Worm (Caenorhabditis elegans): Measurements from ENCODE around the gene F42H10.3.

The F42H10.3 gene

DNA sequence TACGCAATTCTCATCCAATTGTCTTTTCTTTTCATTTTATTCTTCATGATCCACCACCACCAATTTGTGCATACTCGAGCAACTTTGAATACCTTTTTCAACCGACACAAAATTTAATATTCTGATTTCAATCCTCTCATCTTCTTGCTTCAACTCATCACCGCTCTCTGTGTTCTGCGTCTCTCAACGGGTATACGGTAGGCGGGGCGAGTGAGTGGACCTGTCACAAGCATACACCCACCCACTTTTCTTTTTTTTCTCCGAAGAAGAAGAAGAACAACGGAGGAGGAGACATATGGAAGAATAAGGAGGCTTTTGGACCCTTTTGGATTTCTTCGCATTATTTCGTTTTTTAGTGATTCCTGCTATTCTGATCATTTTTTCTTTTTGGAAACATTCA lies 22.5 kb upstream of the F42H10.3 start:
- TF ChIP-seq ceh-31 (tag; optimal IDR thresholded peaks at IDR 0.05) (peak; percentile 40), nfya-1 (tag; optimal IDR thresholded peaks at IDR 0.05) (peak; percentile 95), ceh-24 (tag; optimal IDR thresholded peaks at IDR 0.05) (no peak), unc-55 (GFP tag; optimal IDR thresholded peaks at IDR 0.05) (peak; percentile 8), ets-4 (tag; optimal IDR thresholded peaks at IDR 0.05) (no peak), ceh-9 (tag; optimal IDR thresholded peaks at IDR 0.05) (no peak), pha-4 (tag; optimal IDR thresholded peaks at IDR 0.05) (no peak)

DNA sequence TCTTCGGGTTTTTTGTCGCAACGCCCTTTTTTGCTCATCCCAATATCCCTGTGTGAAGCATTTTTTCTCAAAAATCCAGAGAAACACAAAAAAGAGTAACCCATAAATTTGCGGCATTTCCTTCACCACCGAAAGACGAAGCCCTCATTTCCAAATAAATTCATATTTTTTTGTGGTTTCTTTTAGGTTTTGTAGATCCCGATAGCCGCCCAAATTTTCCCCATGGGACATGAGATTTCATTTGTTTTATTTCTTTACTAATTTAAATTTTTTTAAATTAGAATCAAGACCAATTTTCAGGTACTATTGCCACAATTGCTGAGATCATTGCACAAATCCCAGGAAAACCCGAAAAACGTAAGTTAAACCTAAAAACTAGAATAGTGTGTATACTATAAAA lies 17.2 kb upstream of the F42H10.3 start, which contains the start of gene mig-39:
Gene mig-39, plus strand, starts transcription at position 301 of the 400 bp plus-strand sequence.
- TF ChIP-seq elt-4 (tag; optimal IDR thresholded peaks at IDR 0.05) (no peak), pqm-1 (tag; optimal IDR thresholded peaks at IDR 0.05) (no peak), ets-4 (tag; optimal IDR thresholded peaks at IDR 0.05) (no peak), ceh-31 (tag; optimal IDR thresholded peaks at IDR 0.05) (no peak), pag-3 (tag; optimal IDR thresholded peaks at IDR 0.05; ENCODE audit: borderline replicate concordance) (no peak), T23F11.4 (GFP tag; optimal IDR thresholded peaks at IDR 0.05) (no peak), gmeb-2 (tag; optimal IDR thresholded peaks at IDR 0.05) (no peak), elt-2 (tag; optimal IDR thresholded peaks at IDR 0.05) (no peak), unc-3 (GFP tag; conservative IDR thresholded peaks at IDR 0.05) (no peak), unc-3 (tag; optimal IDR thresholded peaks at IDR 0.05) (no peak), lim-6 (tag; optimal IDR thresholded peaks at IDR 0.05) (no peak), K02D7.2 (tag; optimal IDR thresholded peaks at IDR 0.05) (no peak)

DNA sequence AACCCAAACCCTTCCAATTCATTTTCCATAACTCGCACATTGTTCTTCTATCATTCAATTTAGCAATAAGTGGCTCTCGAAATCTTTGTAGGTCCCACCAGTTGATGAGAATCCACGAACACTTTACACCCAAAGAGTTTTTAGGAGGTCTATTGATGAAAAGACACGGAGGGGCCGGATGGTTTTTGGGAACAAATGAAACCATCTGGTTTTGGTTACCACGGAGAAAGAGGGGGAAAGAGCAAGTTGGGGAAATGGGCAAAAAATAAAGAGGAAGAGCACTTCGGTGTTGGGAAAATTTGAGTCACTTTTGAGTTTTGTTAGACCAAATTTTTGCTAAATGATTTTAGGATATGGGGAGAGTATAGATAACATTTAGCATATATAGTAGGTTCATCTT lies 16.4 kb upstream of the F42H10.3 start:
- TF ChIP-seq elt-2 (tag; optimal IDR thresholded peaks at IDR 0.05) (no peak), ceh-19 (GFP tag; optimal IDR thresholded peaks at IDR 0.05) (no peak), sox-4 (tag; optimal IDR thresholded peaks at IDR 0.05) (no peak), unc-42 (tag; optimal IDR thresholded peaks at IDR 0.05) (no peak), che-1 (tag; optimal IDR thresholded peaks at IDR 0.05) (no peak), hlh-15 (tag; optimal IDR thresholded peaks at IDR 0.05) (no peak), odd-2 (tag; optimal IDR thresholded peaks at IDR 0.05) (no peak), T23F11.4 (GFP tag; optimal IDR thresholded peaks at IDR 0.05) (no peak), fkh-6 (tag; optimal IDR thresholded peaks at IDR 0.05) (no peak), ceh-31 (tag; optimal IDR thresholded peaks at IDR 0.05) (no peak)

DNA sequence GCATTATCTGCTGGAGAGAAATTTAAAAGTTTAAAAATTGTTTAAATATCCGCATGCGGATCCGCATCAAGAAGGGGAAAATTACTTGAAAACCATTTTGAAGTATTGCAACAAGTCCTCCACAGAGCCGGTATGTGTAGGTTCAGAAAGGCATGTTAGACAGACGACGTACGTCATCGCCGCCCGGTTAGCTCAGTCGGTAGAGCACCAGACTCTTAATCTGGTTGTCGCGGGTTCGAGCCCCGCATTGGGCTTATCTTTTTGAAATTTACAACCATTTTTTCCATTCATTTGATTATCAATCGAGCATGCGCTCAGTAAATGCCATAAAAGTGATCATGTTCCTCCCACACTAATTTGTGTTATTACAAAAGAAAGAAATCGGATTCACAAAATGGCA lies 10.7 kb upstream of the F42H10.3 start:
- TF ChIP-seq sdc-2 (tag; optimal IDR thresholded peaks at IDR 0.05) (no peak), ceh-14 (tag; optimal IDR thresholded peaks at IDR 0.05) (no peak), lin-11 (tag; optimal IDR thresholded peaks at IDR 0.05) (no peak), fkh-10 (GFP tag; optimal IDR thresholded peaks at IDR 0.05) (no peak), elt-4 (tag; optimal IDR thresholded peaks at IDR 0.05) (no peak), ttx-3 (tag; optimal IDR thresholded peaks at IDR 0.05) (no peak), syd-9 (tag; optimal IDR thresholded peaks at IDR 0.05) (no peak), unc-86 (tag; optimal IDR thresholded peaks at IDR 0.05) (no peak), pha-2 (tag; optimal IDR thresholded peaks at IDR 0.05) (no peak), unc-55 (GFP tag; optimal IDR thresholded peaks at IDR 0.05) (no peak), nfya-1 (tag; optimal IDR thresholded peaks at IDR 0.05) (no peak), ceh-30 (tag; optimal IDR thresholded peaks at IDR 0.05) (no peak), tbx-7 (tag; optimal IDR thresholded peaks at IDR 0.05) (no peak), npax-4 (tag; optimal IDR thresholded peaks at IDR 0.05) (no peak), hlh-6 (tag; optimal IDR thresholded peaks at IDR 0.05) (no peak), ets-4 (tag; optimal IDR thresholded peaks at IDR 0.05) (no peak), dmd-4 (tag; optimal IDR thresholded peaks at IDR 0.05; ENCODE audit: borderline replicate concordance) (no peak), K02D7.2 (tag; optimal IDR thresholded peaks at IDR 0.05) (no peak)

Data from whole organism, late embryonic.